Fruit fly (Drosophila melanogaster): ENCODE results near the gene Patr-1.

DNA sequence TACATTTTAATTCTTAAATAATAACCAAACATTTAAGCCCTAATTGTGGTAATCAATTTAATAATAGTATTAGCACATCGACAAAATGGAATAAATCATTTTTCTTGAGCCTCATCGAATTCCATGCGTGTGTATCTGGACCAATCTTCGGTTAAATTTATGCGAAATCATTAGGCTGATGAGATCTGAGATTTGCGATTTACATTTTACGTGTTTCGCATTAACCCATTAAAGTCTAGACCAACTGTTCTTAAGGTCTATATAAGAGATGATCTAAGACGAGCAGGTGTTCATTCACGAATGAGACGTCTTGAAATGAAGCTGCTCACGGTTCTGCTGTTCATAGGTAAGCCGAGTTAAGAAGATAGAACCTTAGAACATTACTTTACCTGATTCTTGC is 11.9 kb upstream of the Patr-1 start, which contains the start of gene CG31268:
- no peak for TF ChIP-seq tj (GFP tag; optimal IDR thresholded peaks at IDR 0.05)
- no peak for TF ChIP-seq CG14711 (tag; optimal IDR thresholded peaks at IDR 0.05)
- no peak for TF ChIP-seq Hr96 (GFP tag; optimal IDR thresholded peaks at IDR 0.05)
- TF ChIP-seq CG12768 (GFP tag; optimal IDR thresholded peaks at IDR 0.05), result no peak
- TF ChIP-seq Crg-1 (GFP tag; optimal IDR thresholded peaks at IDR 0.05), result no peak
- no peak for TF ChIP-seq CG5204 (GFP tag; optimal IDR thresholded peaks at IDR 0.05)

Data from whole organism, adult.